Fruit fly (Drosophila melanogaster): ENCODE results near the gene Myb.

Gene Myb

DNA sequence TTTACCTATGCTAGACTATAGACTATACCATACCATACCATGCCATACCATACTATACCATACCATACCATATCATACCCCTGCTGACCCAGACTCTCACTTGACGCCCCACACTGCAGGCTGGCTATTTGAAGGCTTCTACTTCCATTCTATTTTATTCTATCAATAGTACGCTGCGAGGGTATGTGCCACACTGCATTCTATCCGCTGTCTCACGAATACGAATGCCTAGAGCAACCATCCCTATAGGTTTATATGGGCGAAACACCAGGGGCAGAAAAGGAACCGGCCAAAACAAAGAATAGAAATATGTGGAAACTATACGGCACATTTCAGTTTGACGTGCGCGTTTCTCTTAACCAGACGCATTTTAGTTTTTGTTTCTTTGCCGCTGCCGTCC, 39.8 kb downstream of the Myb start (continued):
- TF ChIP-seq HLHmδ (GFP tag; optimal IDR thresholded peaks at IDR 0.05) (no peak), fu2 (GFP tag; optimal IDR thresholded peaks at IDR 0.05) (no peak), sna (GFP tag; IDR thresholded peaks at IDR 0.05; ENCODE audit: partially characterized antibody) (no peak), Opbp (GFP tag; IDR thresholded peaks at IDR 0.05; ENCODE audit: partially characterized antibody) (peak; percentile 37; the same call in 2 of the 3 replicates), rib (GFP tag; IDR thresholded peaks at IDR 0.05) (no peak), CG4617 (GFP tag; optimal IDR thresholded peaks at IDR 0.05; ENCODE audit: borderline replicate concordance) (no peak), nerfin-2 (GFP tag; IDR thresholded peaks at IDR 0.05; ENCODE audit: partially characterized antibody) (no peak), ac (GFP tag; optimal IDR thresholded peaks at IDR 0.05) (no peak), CG30020 (tag; optimal IDR thresholded peaks at IDR 0.05) (no peak), CG5180 (GFP tag; optimal IDR thresholded peaks at IDR 0.05) (peak; percentile 10), CG1024 (GFP tag; IDR thresholded peaks at IDR 0.05) (no peak), CG16863 (GFP tag; optimal IDR thresholded peaks at IDR 0.05) (no peak), seq (GFP tag; IDR thresholded peaks at IDR 0.05) (no peak), Hmx (GFP tag; optimal IDR thresholded peaks at IDR 0.05) (no peak), CG6689 (GFP tag; IDR thresholded peaks at IDR 0.05) (no peak), tio (GFP tag; optimal IDR thresholded peaks at IDR 0.05) (no peak), Fer1 (GFP tag; optimal IDR thresholded peaks at IDR 0.05) (no peak), CG6765 (GFP tag; optimal IDR thresholded peaks at IDR 0.05) (no peak), CG8765 (GFP tag; IDR thresholded peaks at IDR 0.05) (no peak), CG7372 (GFP tag; IDR thresholded peaks at IDR 0.05) (no peak), CG2678 (tag; optimal IDR thresholded peaks at IDR 0.05) (no peak), CG4328 (GFP tag; optimal IDR thresholded peaks at IDR 0.05) (no peak), CG2199 (GFP tag; IDR thresholded peaks at IDR 0.05) (peak; percentile 96; the same call in 2 of the 3 replicates), CG3995 (GFP tag; optimal IDR thresholded peaks at IDR 0.05) (no peak), Dll (GFP tag; IDR thresholded peaks at IDR 0.05; ENCODE audit: partially characterized antibody) (no peak), Antp (GFP tag; optimal IDR thresholded peaks at IDR 0.05) (no peak), CG12104 (GFP tag; optimal IDR thresholded peaks at IDR 0.05) (no peak), sens (GFP tag) (peak; percentile 33), az2 (GFP tag; optimal IDR thresholded peaks at IDR 0.05) (no peak), bbx (GFP tag; IDR thresholded peaks at IDR 0.05; ENCODE audit: partially characterized antibody) (peak; percentile 46; the same call in 1 of the 2 replicates), CG15696 (tag; optimal IDR thresholded peaks at IDR 0.05) (peak; percentile 25)

DNA sequence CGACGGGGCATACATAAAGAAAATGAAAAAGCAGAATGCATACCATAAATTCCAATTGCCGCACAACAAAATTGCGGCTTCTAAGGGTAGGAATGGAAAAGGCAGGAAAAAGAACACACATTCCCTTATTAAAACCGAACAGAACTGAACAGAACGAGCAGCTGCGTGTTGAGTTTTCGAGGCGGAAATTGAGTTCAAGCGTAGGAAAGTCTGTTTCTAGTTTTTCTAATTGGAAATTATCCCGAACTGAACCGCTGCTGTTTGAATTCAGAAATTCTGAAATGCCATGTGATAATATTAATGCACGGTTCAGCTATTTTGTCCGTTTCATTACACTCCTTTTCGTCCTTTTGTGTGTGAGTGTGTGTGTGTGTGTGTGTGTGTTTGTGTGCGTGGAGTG, 40.7 kb downstream of the Myb start:
- no peak for TF ChIP-seq CG14965 (GFP tag; optimal IDR thresholded peaks at IDR 0.05; ENCODE audit: borderline replicate concordance)
- TF ChIP-seq slbo (GFP tag; IDR thresholded peaks at IDR 0.05), result no peak
- TF ChIP-seq Dip3 (GFP tag; optimal IDR thresholded peaks at IDR 0.05), result no peak
- TF ChIP-seq CG12104 (GFP tag; optimal IDR thresholded peaks at IDR 0.05), result no peak
- no peak for TF ChIP-seq crol (GFP tag; IDR thresholded peaks at IDR 0.05)
- TF ChIP-seq Elba2 (GFP tag; optimal IDR thresholded peaks at IDR 0.05), result peak; percentile 78
- no peak for TF ChIP-seq CG6689 (GFP tag; IDR thresholded peaks at IDR 0.05)
- peak; percentile 60 for TF ChIP-seq cg (GFP tag; optimal IDR thresholded peaks at IDR 0.05)
- no peak for TF ChIP-seq fu2 (GFP tag; optimal IDR thresholded peaks at IDR 0.05)
- TF ChIP-seq sd (tag; optimal IDR thresholded peaks at IDR 0.05), result peak; percentile 95
- TF ChIP-seq nerfin-1 (tag; optimal IDR thresholded peaks at IDR 0.05), result peak; percentile 95
- TF ChIP-seq Hey (tag; optimal IDR thresholded peaks at IDR 0.05), result no peak
- peak; percentile 46 to 94 for TF ChIP-seq insv (GFP tag; optimal IDR thresholded peaks at IDR 0.05)
- TF ChIP-seq pros (GFP tag; optimal IDR thresholded peaks at IDR 0.05), result peak; percentile 94
- no peak for TF ChIP-seq CG10366 (GFP tag; IDR thresholded peaks at IDR 0.05)
- TF ChIP-seq Jarid2 (GFP tag; optimal IDR thresholded peaks at IDR 0.05), result no peak
- no peak for TF ChIP-seq CG15269 (tag; optimal IDR thresholded peaks at IDR 0.05)
- TF ChIP-seq CG2199 (GFP tag; IDR thresholded peaks at IDR 0.05), result peak; percentile 62; the same call in 2 of the 3 replicates
